Fruit fly (Drosophila melanogaster) whole organism, wandering third instar larva: ENCODE data around the gene Sid.

Experiments used
- CG32264 ChIP-seq: fragments of 200-800 bp; sonication (Bioruptor generic); optimal IDR thresholded peaks from 2 replicates; lab custom pipeline; 2016; ENCODE audit warnings: missing biosample characterization, missing genetic modification characterization
- CG9705 ChIP-seq: fragments of 200-800 bp; sonication (Bioruptor generic); optimal IDR thresholded peaks from 2 replicates; lab custom pipeline; 2018; ENCODE audit warnings: missing biosample characterization, mild to moderate bottlenecking, missing genetic modification characterization
- GATAd ChIP-seq: sonication (Bioruptor generic); optimal IDR thresholded peaks from 2 replicates; lab custom pipeline; 2016; ENCODE audit warnings: missing biosample characterization, missing genetic modification characterization
- Hr83 ChIP-seq: fragments of 200-300 bp; sonication (Bioruptor generic); optimal IDR thresholded peaks from 2 replicates; lab custom pipeline; 2016; ENCODE audit warnings: missing biosample characterization, mild to moderate bottlenecking, missing genetic modification characterization, moderate library complexity; ENCODE audit not compliant: poor library complexity, severe bottlenecking
- Myc ChIP-seq: fragments of >200 bp; optimal IDR thresholded peaks from 2 replicates; lab custom pipeline; 2017
- Sp1 ChIP-seq: fragments of 200-800 bp; sonication (Bioruptor generic); optimal IDR thresholded peaks from 3 replicates; lab custom pipeline; 2019; ENCODE audit warnings: missing biosample characterization, mild to moderate bottlenecking, missing genetic modification characterization, moderate library complexity
- brk ChIP-seq: fragments of 200-800 bp; sonication (Bioruptor generic); optimal IDR thresholded peaks from 2 replicates; lab custom pipeline; 2016; ENCODE audit warnings: missing biosample characterization, mild to moderate bottlenecking, missing genetic modification characterization
- h ChIP-seq: fragments of 200-800 bp; sonication (Bioruptor generic); optimal IDR thresholded peaks from 3 replicates; lab custom pipeline; 2016; ENCODE audit warnings: missing biosample characterization, mild to moderate bottlenecking, missing genetic modification characterization
- pan ChIP-seq: fragments of >200 bp; optimal IDR thresholded peaks from 2 replicates; lab custom pipeline; 2017
- usp ChIP-seq: fragments of >200 bp; optimal IDR thresholded peaks from 2 replicates; lab custom pipeline; 2017; ENCODE audit warnings: missing biosample characterization, missing genetic modification characterization
- woc ChIP-seq: sonication (Bioruptor generic); optimal IDR thresholded peaks from 2 replicates; lab custom pipeline; 2016; ENCODE audit warnings: missing biosample characterization, mild to moderate bottlenecking, missing genetic modification characterization

- no peak for TF ChIP-seq Sp1
- no peak for TF ChIP-seq woc (GFP tag; lab: Kevin White, UChicago)
- no peak for TF ChIP-seq CG9705 (GFP tag; lab: Kevin White, UChicago)
- no peak for TF ChIP-seq Myc (lab: Kevin White, UChicago)
- no peak for TF ChIP-seq CG32264 (GFP tag; lab: Kevin White, UChicago)
- TF ChIP-seq brk = no peak
- TF ChIP-seq Hr83 (GFP tag; lab: Kevin White, UChicago) = no peak
- TF ChIP-seq usp = no peak
- TF ChIP-seq GATAd (GFP tag; lab: Kevin White, UChicago) = no peak
- no peak for TF ChIP-seq pan
- TF ChIP-seq h (GFP tag; lab: Kevin White, UChicago) = no peak
Measured at dm6 chr3R:28679583-28679982, 9.1 kb downstream of the Sid start.
